Fruit fly (Drosophila melanogaster) whole organism, adult: Measurements from ENCODE around the gene CG4278.
A peak's percentile ranks its signal among the peaks of the same experiment; 100 is the strongest.

Source experiments
- CG11617 ChIP-seq: fragments of 200-800 bp; sonication (Bioruptor generic); optimal IDR thresholded peaks from 2 replicates; lab custom pipeline; 2017; ENCODE audit warnings: mild to moderate bottlenecking, missing biosample characterization, missing genetic modification reagents, missing genetic modification characterization
- CG12768 ChIP-seq: fragments of 200-800 bp; sonication (Bioruptor generic); optimal IDR thresholded peaks from 2 replicates; lab custom pipeline; 2017; ENCODE audit warnings: missing biosample characterization, missing genetic modification characterization, mild to moderate bottlenecking, moderate library complexity, missing genetic modification reagents
- CG14711 ChIP-seq: fragments of 200-800 bp; sonication (Bioruptor generic); optimal IDR thresholded peaks from 2 replicates; lab custom pipeline; 2018; ENCODE audit warnings: missing biosample characterization, mild to moderate bottlenecking, missing genetic modification characterization, moderate library complexity
- CG1620 ChIP-seq: fragments of 200-800 bp; sonication (Bioruptor generic); optimal IDR thresholded peaks from 2 replicates; lab custom pipeline; 2016; ENCODE audit warnings: missing biosample characterization, missing genetic modification characterization
- CG33017 ChIP-seq: fragments of 200-800 bp; sonication (Bioruptor generic); optimal IDR thresholded peaks from 2 replicates; lab custom pipeline; 2018; ENCODE audit warnings: missing biosample characterization, mild to moderate bottlenecking, missing genetic modification characterization, moderate library complexity
- CG5204 ChIP-seq: fragments of 200-800 bp; sonication (Bioruptor generic); optimal IDR thresholded peaks from 2 replicates; lab custom pipeline; 2016; ENCODE audit warnings: missing biosample characterization, missing genetic modification characterization
- CG7045 ChIP-seq: fragments of 200-800 bp; sonication (Bioruptor generic); optimal IDR thresholded peaks from 2 replicates; lab custom pipeline; 2017; ENCODE audit warnings: missing biosample characterization, mild to moderate bottlenecking, missing genetic modification characterization
- CG7101 ChIP-seq: fragments of 200-800 bp; sonication (Bioruptor generic); optimal IDR thresholded peaks from 2 replicates; lab custom pipeline; 2018; ENCODE audit warnings: missing biosample characterization, mild to moderate bottlenecking, missing genetic modification characterization, moderate library complexity
- Clk ChIP-seq: fragments of 200-800 bp; sonication (Bioruptor generic); optimal IDR thresholded peaks from 2 replicates; lab custom pipeline; 2017; ENCODE audit warnings: missing biosample characterization, missing genetic modification characterization
- Crg-1 ChIP-seq: fragments of 200-800 bp; sonication (Bioruptor generic); optimal IDR thresholded peaks from 2 replicates; lab custom pipeline; 2016; ENCODE audit warnings: missing biosample characterization, missing genetic modification characterization
- Hr96 ChIP-seq: fragments of 200-800 bp; sonication (Bioruptor generic); optimal IDR thresholded peaks from 2 replicates; lab custom pipeline; 2016; ENCODE audit warnings: missing biosample characterization, missing genetic modification characterization
- Mnt ChIP-seq: fragments of 200-800 bp; sonication (Bioruptor generic); optimal IDR thresholded peaks from 2 replicates; lab custom pipeline; 2016; ENCODE audit warnings: missing biosample characterization, mild to moderate bottlenecking, missing genetic modification characterization
- bab1 ChIP-seq: fragments of 200-800 bp; sonication (Bioruptor generic); optimal IDR thresholded peaks from 3 replicates; lab custom pipeline; 2019; ENCODE audit warnings: missing biosample characterization, mild to moderate bottlenecking, missing genetic modification characterization, moderate library complexity
- cic ChIP-seq: fragments of 200-800 bp; sonication (Bioruptor generic); optimal IDR thresholded peaks from 2 replicates; lab custom pipeline; 2017; ENCODE audit warnings: missing biosample characterization, mild to moderate bottlenecking, missing genetic modification characterization, moderate library complexity
- cnc ChIP-seq, 2 experiments: fragments of >200 bp; optimal IDR thresholded peaks; 2 replicates each; lab custom pipeline; 2017
- kay ChIP-seq: fragments of 200-800 bp; sonication (Bioruptor generic); peaks from one replicate; lab custom pipeline; 2016; ENCODE audit warnings: missing biosample characterization, missing genetic modification characterization, borderline replicate concordance
- ovo ChIP-seq: fragments of 200-800 bp; sonication (Bioruptor generic); optimal IDR thresholded peaks from 2 replicates; lab custom pipeline; 2016; ENCODE audit warnings: missing biosample characterization, missing genetic modification characterization
- pad ChIP-seq: fragments of 200-800 bp; sonication (Bioruptor generic); optimal IDR thresholded peaks from 3 replicates; lab custom pipeline; 2017; ENCODE audit warnings: missing biosample characterization, missing genetic modification characterization, mild to moderate bottlenecking, moderate library complexity, missing genetic modification reagents
- tj ChIP-seq: fragments of 200-800 bp; sonication (Bioruptor generic); optimal IDR thresholded peaks from 3 replicates; lab custom pipeline; 2017; ENCODE audit warnings: missing biosample characterization, mild to moderate bottlenecking, missing genetic modification characterization, moderate library complexity
- toe ChIP-seq: fragments of 200-800 bp; sonication (Bioruptor generic); optimal IDR thresholded peaks from 2 replicates; lab custom pipeline; 2016; ENCODE audit warnings: missing biosample characterization, missing genetic modification characterization

The CG4278 gene

dm6 chr2L:16326892-16327291 is at the start of gene CG4278:
TSS of gene CG4278 (plus strand) at chr2L:16327069.
- TF ChIP-seq Hr96 (GFP tag; lab: Kevin White, UChicago) (no peak), Crg-1 (GFP tag; lab: Kevin White, UChicago) (no peak), CG7045 (GFP tag; lab: Kevin White, UChicago) (no peak), CG5204 (no peak), pad (no peak), CG12768 (no peak), CG33017 (tag; lab: Kevin White, UChicago) (no peak), toe (no peak), Mnt (GFP tag; lab: Kevin White, UChicago) (no peak)

- TF ChIP-seq CG11617 (GFP tag; lab: Kevin White, UChicago): no peak
- TF ChIP-seq ovo (GFP tag; lab: Kevin White, UChicago): no peak
- no peak for TF ChIP-seq CG1620 (GFP tag; lab: Kevin White, UChicago)
- TF ChIP-seq Hr96 (GFP tag; lab: Kevin White, UChicago): no peak
Measured at dm6 chr2L:16277922-16278321, 48.9 kb upstream of the CG4278 start.

dm6 chr2L:16278842-16279241 is 48.0 kb upstream of the CG4278 start:
- TF ChIP-seq Clk (no peak), CG7101 (tag; lab: Kevin White, UChicago) (no peak), CG11617 (GFP tag; lab: Kevin White, UChicago) (no peak), CG33017 (tag; lab: Kevin White, UChicago) (no peak), CG1620 (GFP tag; lab: Kevin White, UChicago) (no peak), Crg-1 (GFP tag; lab: Kevin White, UChicago) (no peak), pad (no peak), kay (GFP tag; lab: Kevin White, UChicago) (no peak), CG7045 (GFP tag; lab: Kevin White, UChicago) (no peak), Mnt (GFP tag; lab: Kevin White, UChicago) (no peak), tj (GFP tag; lab: Kevin White, UChicago) (no peak), ovo (GFP tag; lab: Kevin White, UChicago) (no peak), cic (GFP tag; lab: Kevin White, UChicago) (no peak), Hr96 (GFP tag; lab: Kevin White, UChicago) (no peak), cnc (optimal IDR thresholded peaks at IDR 0.05; lab: Kevin White, UChicago) (no peak), CG14711 (tag; lab: Kevin White, UChicago) (no peak), CG12768 (no peak), toe (no peak)

dm6 chr2L:16279774-16280252 is 47.1 kb upstream of the CG4278 start:
- TF ChIP-seq Crg-1 (GFP tag; lab: Kevin White, UChicago) (no peak), Mnt (GFP tag; lab: Kevin White, UChicago) (peak; percentile 56), CG7045 (GFP tag; lab: Kevin White, UChicago) (peak; percentile 73), CG7101 (tag; lab: Kevin White, UChicago) (peak; percentile 71), kay (GFP tag; lab: Kevin White, UChicago) (no peak), Hr96 (GFP tag; lab: Kevin White, UChicago) (peak; percentile 63), CG11617 (GFP tag; lab: Kevin White, UChicago) (peak; percentile 57), cic (GFP tag; lab: Kevin White, UChicago) (peak; percentile 59), CG5204 (peak; percentile 83), CG12768 (peak; percentile 23), CG14711 (tag; lab: Kevin White, UChicago) (peak; percentile 67), CG1620 (GFP tag; lab: Kevin White, UChicago) (peak; percentile 51), toe (peak; percentile 69), cnc (optimal IDR thresholded peaks at IDR 0.05; lab: Kevin White, UChicago) (no peak), tj (GFP tag; lab: Kevin White, UChicago) (peak; percentile 72), ovo (GFP tag; lab: Kevin White, UChicago) (no peak), Clk (no peak), pad (peak; percentile 59), CG33017 (tag; lab: Kevin White, UChicago) (peak; percentile 81), bab1 (GFP tag; lab: Kevin White, UChicago) (peak; percentile 79)

dm6 chr2L:16281419-16282076 is 45.3 kb upstream of the CG4278 start:
- TF ChIP-seq CG7045 (GFP tag; lab: Kevin White, UChicago) (no peak), cnc (optimal IDR thresholded peaks at IDR 0.05; lab: Kevin White, UChicago) (no peak), Mnt (GFP tag; lab: Kevin White, UChicago) (no peak), pad (no peak), cic (GFP tag; lab: Kevin White, UChicago) (no peak), CG11617 (GFP tag; lab: Kevin White, UChicago) (no peak), CG12768 (no peak), Hr96 (GFP tag; lab: Kevin White, UChicago) (no peak), tj (GFP tag; lab: Kevin White, UChicago) (no peak), CG33017 (tag; lab: Kevin White, UChicago) (no peak), CG1620 (GFP tag; lab: Kevin White, UChicago) (no peak), CG5204 (no peak)

dm6 chr2L:16282077-16282471 is 44.8 kb upstream of the CG4278 start:
- TF ChIP-seq CG7045 (GFP tag; lab: Kevin White, UChicago) (no peak), CG33017 (tag; lab: Kevin White, UChicago) (no peak), cnc (optimal IDR thresholded peaks at IDR 0.05; lab: Kevin White, UChicago) (no peak), tj (GFP tag; lab: Kevin White, UChicago) (no peak), Mnt (GFP tag; lab: Kevin White, UChicago) (no peak), CG7101 (tag; lab: Kevin White, UChicago) (no peak), CG14711 (tag; lab: Kevin White, UChicago) (no peak), bab1 (GFP tag; lab: Kevin White, UChicago) (no peak), kay (GFP tag; lab: Kevin White, UChicago) (no peak), toe (no peak), Hr96 (GFP tag; lab: Kevin White, UChicago) (no peak), pad (no peak), ovo (GFP tag; lab: Kevin White, UChicago) (no peak)
